Worm (Caenorhabditis elegans) whole organism, mixed stage, embryonic: ENCODE data around the gene enee-1.
A peak's percentile ranks its signal among the peaks of the same experiment; 100 is the strongest.

ENCODE experiments used
- M03D4.4 ChIP-seq: sonication (generic microtip); optimal IDR thresholded peaks from 2 replicates; lab custom pipeline; 2017; ENCODE audit warnings: mild to moderate bottlenecking, missing genetic modification characterization, missing compliant biosample characterization
- bed-3 ChIP-seq: fragments of 200-800 bp; sonication (Bioruptor generic); optimal IDR thresholded peaks from 3 replicates; lab custom pipeline; 2018; ENCODE audit warnings: mild to moderate bottlenecking, missing genetic modification characterization, moderate library complexity, missing compliant biosample characterization
- blmp-1 ChIP-seq: fragments of 150-350 bp; optimal IDR thresholded peaks from 2 replicates; lab custom pipeline; 2014; ENCODE audit warnings: missing biosample characterization, missing genetic modification characterization
- ceh-83 ChIP-seq: fragments of 200-800 bp; sonication (Bioruptor generic); optimal IDR thresholded peaks from 2 replicates; lab custom pipeline; 2018; ENCODE audit warnings: mild to moderate bottlenecking, missing genetic modification characterization, missing compliant biosample characterization
- ces-1 ChIP-seq: fragments of 150-350 bp; optimal IDR thresholded peaks from 2 replicates; lab custom pipeline; 2014; ENCODE audit warnings: missing biosample characterization, missing genetic modification reagents, missing genetic modification characterization
- cnd-1 ChIP-seq: fragments of 200-800 bp; sonication (Bioruptor generic); optimal IDR thresholded peaks from 2 replicates; lab custom pipeline; 2018; ENCODE audit warnings: mild to moderate bottlenecking, missing genetic modification characterization, missing compliant biosample characterization
- drap-1 ChIP-seq: fragments of 200-800 bp; sonication (Bioruptor generic); optimal IDR thresholded peaks from 3 replicates; lab custom pipeline; 2018; ENCODE audit warnings: mild to moderate bottlenecking, missing genetic modification characterization, missing compliant biosample characterization
- elt-1 ChIP-seq: sonication (generic microtip); optimal IDR thresholded peaks from 2 replicates; lab custom pipeline; 2017; ENCODE audit warnings: missing genetic modification characterization, mild to moderate bottlenecking, missing compliant biosample characterization, antibody characterized with exemption, moderate library complexity, borderline replicate concordance; ENCODE audit not compliant: insufficient read depth
- elt-3 ChIP-seq: fragments of 150-350 bp; optimal IDR thresholded peaks from 2 replicates; lab custom pipeline; 2014; ENCODE audit warnings: missing biosample characterization, missing genetic modification characterization
- flh-1 ChIP-seq: fragments of 200-800 bp; sonication (Bioruptor generic); optimal IDR thresholded peaks from 2 replicates; lab custom pipeline; 2018; ENCODE audit warnings: mild to moderate bottlenecking, missing genetic modification characterization, moderate library complexity, missing compliant biosample characterization
- ham-2 ChIP-seq: fragments of 200-800 bp; sonication (Bioruptor generic); optimal IDR thresholded peaks from 2 replicates; lab custom pipeline; 2018; ENCODE audit warnings: mild to moderate bottlenecking, missing genetic modification characterization, missing compliant biosample characterization
- hlh-1 ChIP-seq: fragments of 150-350 bp; optimal IDR thresholded peaks from 2 replicates; lab custom pipeline; 2014; ENCODE audit warnings: missing biosample characterization, missing genetic modification reagents, missing genetic modification characterization
- lin-13 ChIP-seq: fragments of 150-350 bp; optimal IDR thresholded peaks from 2 replicates; lab custom pipeline; 2014; ENCODE audit warnings: missing biosample characterization, missing genetic modification characterization
- lin-32 ChIP-seq: fragments of 200-800 bp; sonication (Bioruptor generic); optimal IDR thresholded peaks from 2 replicates; lab custom pipeline; 2018; ENCODE audit warnings: mild to moderate bottlenecking, missing genetic modification characterization, missing compliant biosample characterization
- lsy-2 ChIP-seq: fragments of 150-350 bp; optimal IDR thresholded peaks from 2 replicates; lab custom pipeline; 2014; ENCODE audit warnings: missing biosample characterization, missing genetic modification characterization
- mab-5 ChIP-seq: fragments of 150-350 bp; optimal IDR thresholded peaks from 2 replicates; lab custom pipeline; 2014; ENCODE audit warnings: missing biosample characterization, missing genetic modification characterization
- mep-1 ChIP-seq: fragments of 150-350 bp; optimal IDR thresholded peaks from 2 replicates; lab custom pipeline; 2017; ENCODE audit warnings: missing biosample characterization, missing genetic modification reagents, missing genetic modification characterization, inconsistent platforms
- mls-2 ChIP-seq: sonication (generic microtip); optimal IDR thresholded peaks from 2 replicates; lab custom pipeline; 2016; ENCODE audit warnings: mild to moderate bottlenecking, missing genetic modification characterization, moderate library complexity, missing compliant biosample characterization
- nhr-2 ChIP-seq: fragments of 150-350 bp; optimal IDR thresholded peaks from 2 replicates; lab custom pipeline; 2014; ENCODE audit warnings: missing biosample characterization, missing genetic modification characterization
- nhr-237 ChIP-seq: fragments of 150-350 bp; optimal IDR thresholded peaks from 2 replicates; lab custom pipeline; 2014; ENCODE audit warnings: missing biosample characterization, missing genetic modification characterization
- nhr-28 ChIP-seq: fragments of 150-350 bp; optimal IDR thresholded peaks from 2 replicates; lab custom pipeline; 2014; ENCODE audit warnings: missing biosample characterization, missing genetic modification characterization
- nhr-76 ChIP-seq: sonication (generic microtip); optimal IDR thresholded peaks from 2 replicates; lab custom pipeline; 2017; ENCODE audit warnings: missing biosample characterization, missing genetic modification characterization
- pha-4 ChIP-seq: fragments of 150-350 bp; optimal IDR thresholded peaks from 2 replicates; lab custom pipeline; 2018; ENCODE audit warnings: missing biosample characterization, missing genetic modification reagents, missing genetic modification characterization
- sem-2 ChIP-seq: fragments of 200-800 bp; sonication (Bioruptor generic); optimal IDR thresholded peaks from 2 replicates; lab custom pipeline; 2018; ENCODE audit warnings: mild to moderate bottlenecking, missing genetic modification characterization, missing compliant biosample characterization
- snpc-4 ChIP-seq: fragments of 150-350 bp; optimal IDR thresholded peaks from 2 replicates; lab custom pipeline; 2014; ENCODE audit warnings: missing biosample characterization, missing genetic modification characterization
- sptf-1 ChIP-seq: sonication (generic microtip); optimal IDR thresholded peaks from 2 replicates; lab custom pipeline; 2017; ENCODE audit warnings: mild to moderate bottlenecking, missing genetic modification characterization, moderate library complexity, missing compliant biosample characterization
- tbx-8 ChIP-seq: fragments of 200-800 bp; sonication (Bioruptor generic); optimal IDR thresholded peaks from 2 replicates; lab custom pipeline; 2018; ENCODE audit warnings: mild to moderate bottlenecking, missing genetic modification characterization, moderate library complexity, missing compliant biosample characterization
- unc-120 ChIP-seq: sonication (generic microtip); optimal IDR thresholded peaks from 2 replicates; lab custom pipeline; 2017; ENCODE audit warnings: missing genetic modification characterization, missing compliant biosample characterization; ENCODE audit not compliant: poor library complexity, severe bottlenecking
- unc-39 ChIP-seq: fragments of 150-350 bp; optimal IDR thresholded peaks from 2 replicates; lab custom pipeline; 2014; ENCODE audit warnings: missing biosample characterization, missing genetic modification characterization
- unc-62 ChIP-seq: fragments of 150-350 bp; optimal IDR thresholded peaks from 2 replicates; lab custom pipeline; 2014; ENCODE audit warnings: missing biosample characterization, missing genetic modification reagents, missing genetic modification characterization
- zip-8 ChIP-seq: fragments of 150-350 bp; optimal IDR thresholded peaks from 2 replicates; lab custom pipeline; 2014; ENCODE audit warnings: missing biosample characterization, missing genetic modification characterization
- ztf-11 ChIP-seq: fragments of 150-350 bp; optimal IDR thresholded peaks from 2 replicates; lab custom pipeline; 2014; ENCODE audit warnings: missing biosample characterization, missing genetic modification characterization

The enee-1 gene

ce11 chrII:61013-61412 is 36.5 kb downstream of the enee-1 start, which contains the start of gene C23H3.2:
Gene C23H3.2 (plus strand): TSS chrII:61313.
- TF ChIP-seq nhr-28 (tag; lab: Kevin White, UChicago) (no peak), flh-1 (GFP tag; lab: Kevin White, UChicago) (no peak), unc-62 (GFP tag; lab: Kevin White, UChicago) (no peak), elt-3 (tag; lab: Kevin White, UChicago) (no peak), sem-2 (no peak), mab-5 (no peak), snpc-4 (tag; lab: Kevin White, UChicago) (no peak), ceh-83 (GFP tag; lab: Kevin White, UChicago) (no peak), nhr-76 (no peak), nhr-2 (no peak), ham-2 (GFP tag; lab: Kevin White, UChicago) (no peak), zip-8 (no peak)
- TF ChIP-seq, all 35 proteins: peak for 0

DNA sequence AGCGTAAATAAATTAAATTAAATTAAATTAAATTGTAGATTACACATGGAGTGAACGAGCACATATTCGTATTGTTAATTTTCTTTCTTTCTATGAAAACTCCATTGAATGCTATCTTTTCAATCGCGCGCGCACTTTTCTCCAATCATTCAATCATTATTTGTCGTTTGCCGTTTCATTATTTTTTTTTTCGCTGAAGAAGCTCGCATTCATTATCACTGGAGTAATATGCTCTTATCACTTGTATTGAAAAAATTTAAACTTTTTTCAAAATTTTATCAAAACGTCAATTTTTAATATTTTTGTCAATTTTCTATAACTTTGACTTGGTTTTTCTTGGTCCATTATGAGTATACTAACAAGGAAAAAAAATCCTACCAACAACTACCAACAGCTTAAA is 41.0 kb downstream of the enee-1 start:
- TF ChIP-seq bed-3 (GFP tag; lab: Kevin White, UChicago) (no peak), ham-2 (GFP tag; lab: Kevin White, UChicago) (no peak), unc-39 (tag; lab: Kevin White, UChicago) (no peak), mls-2 (tag; lab: Kevin White, UChicago) (no peak), pha-4 (no peak), M03D4.4 (no peak), tbx-8 (GFP tag; lab: Kevin White, UChicago) (no peak), nhr-2 (no peak), ceh-83 (GFP tag; lab: Kevin White, UChicago) (no peak), elt-1 (no peak)
- TF ChIP-seq, all 35 proteins: peak for 0

ce11 chrII:66322-66721 is 41.9 kb downstream of the enee-1 start:
- TF ChIP-seq mls-2 (tag; lab: Kevin White, UChicago) (peak; percentile 72), mep-1 (tag; lab: Kevin White, UChicago) (peak; percentile 64), pha-4 (peak; percentile 82), hlh-1 (tag; lab: Kevin White, UChicago) (peak; percentile 35), lin-13 (peak; percentile 17), unc-39 (tag; lab: Kevin White, UChicago) (no peak), sptf-1 (tag; lab: Kevin White, UChicago) (peak; percentile 63), ces-1 (GFP tag; lab: Kevin White, UChicago) (peak; percentile 16), M03D4.4 (no peak), ham-2 (GFP tag; lab: Kevin White, UChicago) (peak; percentile 91), elt-3 (tag; lab: Kevin White, UChicago) (peak; percentile 60), tbx-8 (GFP tag; lab: Kevin White, UChicago) (peak; percentile 9), unc-120 (tag; lab: Kevin White, UChicago) (peak; percentile 78), unc-62 (GFP tag; lab: Kevin White, UChicago) (peak; percentile 20), cnd-1 (tag; lab: Kevin White, UChicago) (peak; percentile 65), lin-32 (GFP tag; lab: Kevin White, UChicago) (no peak), ztf-11 (peak; percentile 72), lsy-2 (tag; lab: Kevin White, UChicago) (no peak), blmp-1 (peak; percentile 38), mab-5 (no peak), nhr-2 (peak; percentile 75), drap-1 (GFP tag; lab: Kevin White, UChicago) (peak; percentile 47), nhr-237 (peak; percentile 50)

DNA sequence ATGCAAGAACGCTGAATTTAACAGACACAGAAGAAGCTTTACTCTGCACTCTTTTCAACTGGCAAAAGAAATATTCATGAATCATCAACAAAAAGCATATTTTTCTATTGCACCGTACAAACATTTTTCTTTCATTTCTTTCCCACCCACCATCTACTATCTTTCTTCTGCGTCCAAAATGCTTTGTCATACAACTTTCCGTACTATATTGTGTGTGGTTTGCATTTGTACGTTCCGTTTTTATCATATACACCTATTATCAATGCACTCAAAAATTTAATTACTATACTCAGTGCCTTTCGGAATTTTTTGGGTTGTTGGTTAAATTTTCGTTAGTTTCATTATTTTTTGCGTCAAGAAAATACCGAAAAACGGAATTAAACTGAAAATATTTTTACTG is 43.2 kb downstream of the enee-1 start:
- TF ChIP-seq hlh-1 (tag; lab: Kevin White, UChicago) (no peak), mab-5 (no peak), nhr-2 (no peak), sem-2 (no peak), unc-39 (tag; lab: Kevin White, UChicago) (no peak), sptf-1 (tag; lab: Kevin White, UChicago) (no peak), blmp-1 (no peak)

- TF ChIP-seq unc-120 (tag; lab: Kevin White, UChicago): no peak
- no peak for TF ChIP-seq mls-2 (tag; lab: Kevin White, UChicago)
Observed at ce11 chrII:68757-69156, 44.3 kb downstream of the enee-1 start.
